Worm (Caenorhabditis elegans): Measurements from ENCODE around the gene let-99.
A peak's percentile ranks its signal among the peaks of the same experiment; 100 is the strongest.

let-99 gene

ce11 chrIV:12605401-12605800 is 37.8 kb downstream of the let-99 start, which contains the start of gene Y55D9A.2 (continued):
- TF ChIP-seq efl-1 (optimal IDR thresholded peaks at IDR 0.05), result peak; percentile 48 to 52
- TF ChIP-seq efl-1 (GFP tag; optimal IDR thresholded peaks at IDR 0.05 in 1 of 2), result peak; percentile 57 to 89
- peak; percentile 55 for TF ChIP-seq lin-15B (tag; optimal IDR thresholded peaks at IDR 0.05)
- peak; percentile 71 for TF ChIP-seq mep-1 (tag; optimal IDR thresholded peaks at IDR 0.05)

- TF ChIP-seq lsy-2 (tag; optimal IDR thresholded peaks at IDR 0.05) (no peak), F16B12.6 (tag; optimal IDR thresholded peaks at IDR 0.05) (no peak), alr-1 (tag; optimal IDR thresholded peaks at IDR 0.05; ENCODE audit: borderline replicate concordance) (no peak), nhr-71 (tag; optimal IDR thresholded peaks at IDR 0.05) (no peak), ztf-4 (tag; optimal IDR thresholded peaks at IDR 0.05) (no peak), mab-9 (GFP tag; IDR thresholded peaks at IDR 0.05) (no peak), rnt-1 (tag; optimal IDR thresholded peaks at IDR 0.05) (no peak), lin-39 (tag; optimal IDR thresholded peaks at IDR 0.05) (no peak), ama-1 (optimal IDR thresholded peaks at IDR 0.05) (no peak), fkh-8 (tag; optimal IDR thresholded peaks at IDR 0.05) (no peak), sup-37 (GFP tag; optimal IDR thresholded peaks at IDR 0.05) (no peak), tlp-1 (tag; optimal IDR thresholded peaks at IDR 0.05) (no peak), nhr-85 (tag) (no peak), ceh-90 (tag; optimal IDR thresholded peaks at IDR 0.05) (no peak), elt-3 (tag; optimal IDR thresholded peaks at IDR 0.05) (no peak), unc-98 (GFP tag; IDR thresholded peaks at IDR 0.05) (no peak), egl-13 (tag; optimal IDR thresholded peaks at IDR 0.05) (no peak), ets-5 (GFP tag; IDR thresholded peaks at IDR 0.05) (no peak)
Observed at ce11 chrIV:12614624-12615023, 47.0 kb downstream of the let-99 start, which contains the start of gene efa-6. efa-6 (minus strand) TSS chrIV:12614724.

DNA sequence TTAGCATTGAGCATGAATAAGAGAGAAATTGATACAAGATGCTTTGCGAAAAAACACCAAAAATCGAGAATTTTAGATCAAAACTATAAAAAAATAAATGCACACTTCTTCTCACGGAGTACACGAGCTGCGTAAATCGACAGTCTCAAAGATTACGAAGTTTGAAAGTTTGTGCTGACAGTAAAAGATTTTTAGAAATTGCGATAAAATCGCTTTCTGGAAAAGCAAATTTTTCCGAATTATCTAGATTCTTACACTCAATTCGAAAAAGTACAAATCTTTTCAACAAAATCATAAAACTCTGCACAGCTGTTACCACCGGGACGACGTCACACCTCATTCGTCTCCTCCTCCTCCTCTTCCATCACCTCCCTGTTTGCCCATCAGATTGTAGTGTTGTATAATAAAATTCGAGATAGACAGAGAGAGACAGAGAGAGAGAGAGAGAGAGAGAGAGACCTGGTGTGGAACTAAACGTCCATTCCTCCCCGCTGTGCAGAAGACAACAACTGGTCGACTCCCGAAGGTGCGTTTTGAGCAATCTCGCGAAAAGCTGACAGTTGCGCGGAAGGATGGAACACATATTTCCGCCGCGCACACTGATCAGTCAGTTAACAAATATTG is 47.6 kb downstream of the let-99 start:
- TF ChIP-seq rnt-1 (tag; optimal IDR thresholded peaks at IDR 0.05) (peak; percentile 74), snu-23 (GFP tag; optimal IDR thresholded peaks at IDR 0.05) (peak; percentile 9), fkh-8 (tag; optimal IDR thresholded peaks at IDR 0.05) (no peak), lin-14 (GFP tag; optimal IDR thresholded peaks at IDR 0.05) (peak; percentile 62), lsy-2 (tag; optimal IDR thresholded peaks at IDR 0.05) (peak in 1 of 2 experiments; percentile 14), nhr-71 (tag; optimal IDR thresholded peaks at IDR 0.05) (peak; percentile 37), swsn-7 (tag; optimal IDR thresholded peaks at IDR 0.05) (no peak)

DNA sequence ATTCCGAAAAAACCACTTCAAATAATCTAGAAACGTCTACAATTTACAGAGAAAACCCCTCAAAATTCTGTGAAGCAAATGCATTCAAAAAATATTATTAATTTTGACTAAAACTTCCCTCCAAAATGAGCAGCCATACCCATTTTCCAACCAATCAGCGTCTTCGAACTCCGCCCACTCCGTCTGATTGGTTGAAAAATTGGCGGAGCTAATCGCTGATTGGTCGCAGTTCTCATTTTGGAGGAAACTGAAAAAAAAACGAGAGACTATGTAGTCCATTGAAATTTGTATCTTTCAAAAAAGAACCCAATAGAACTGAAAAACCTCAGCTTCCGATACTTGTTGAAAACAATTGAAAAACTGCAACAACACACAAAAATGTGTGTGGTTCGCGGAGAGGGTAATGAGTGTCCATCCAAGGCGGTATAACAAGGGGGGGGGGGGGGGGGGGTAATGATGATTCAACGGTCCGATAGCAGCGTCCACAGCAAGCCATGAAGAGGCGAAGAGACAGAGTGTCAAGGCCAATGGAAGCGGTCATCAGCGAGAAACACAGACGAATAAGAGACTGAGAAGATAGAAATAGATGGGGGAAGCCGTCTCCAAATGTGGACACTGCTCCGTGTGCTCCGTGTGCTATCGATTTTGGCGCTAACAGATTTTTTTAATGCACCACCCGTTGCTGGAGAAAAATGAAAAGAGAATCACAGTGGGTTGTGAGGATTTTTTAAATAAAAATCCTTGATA is 49.5 kb downstream of the let-99 start:
- TF ChIP-seq efl-1 (optimal IDR thresholded peaks at IDR 0.05) (no peak), efl-1 (GFP tag; optimal IDR thresholded peaks at IDR 0.05 in 1 of 2) (peak in 1 of 2 experiments; percentile 39), fkh-8 (tag; optimal IDR thresholded peaks at IDR 0.05) (peak; percentile 3), sptf-1 (tag; optimal IDR thresholded peaks at IDR 0.05) (no peak), lin-14 (GFP tag; optimal IDR thresholded peaks at IDR 0.05) (peak; percentile 71), ceh-82 (tag; optimal IDR thresholded peaks at IDR 0.05) (peak in 1 of 3 experiments; percentile 8), dpl-1 (GFP tag; optimal IDR thresholded peaks at IDR 0.05) (peak in 1 of 3 experiments; percentile 5), egl-27 (tag; optimal IDR thresholded peaks at IDR 0.05) (no peak), snu-23 (GFP tag; optimal IDR thresholded peaks at IDR 0.05) (peak; percentile 0)

- TF ChIP-seq lin-13 (GFP tag; optimal IDR thresholded peaks at IDR 0.05) (no peak), grh-1 (GFP tag; IDR thresholded peaks at IDR 0.05) (no peak), tbx-2 (tag; optimal IDR thresholded peaks at IDR 0.05) (no peak), irx-1 (tag; optimal IDR thresholded peaks at IDR 0.05) (no peak), ceh-82 (tag; optimal IDR thresholded peaks at IDR 0.05) (no peak), aly-2 (tag; optimal IDR thresholded peaks at IDR 0.05) (no peak), C34B4.2 (tag; optimal IDR thresholded peaks at IDR 0.05) (no peak), ceh-90 (tag; optimal IDR thresholded peaks at IDR 0.05) (no peak), dsc-1 (tag; optimal IDR thresholded peaks at IDR 0.05) (no peak)
Observed at ce11 chrIV:12617934-12618333, 50.3 kb downstream of the let-99 start.
